Worm (Caenorhabditis elegans): ENCODE results near the gene hrpl-1.

hrpl-1 gene

ce11 chrII:6849308-6849707 is 49.2 kb upstream of the hrpl-1 start (continued):
- no peak for TF ChIP-seq pax-3 (tag; optimal IDR thresholded peaks at IDR 0.05)
- TF ChIP-seq snpc-4 (tag; optimal IDR thresholded peaks at IDR 0.05), result no peak

- no peak for TF ChIP-seq fkh-8 (tag; optimal IDR thresholded peaks at IDR 0.05)
- TF ChIP-seq lin-14 (GFP tag; optimal IDR thresholded peaks at IDR 0.05), result peak; percentile 34
Observed at ce11 chrII:6851938-6852337, 46.6 kb upstream of the hrpl-1 start, which contains the start of gene C04A2.15. Gene C04A2.15 (plus strand): TSS chrII:6852236.

ce11 chrII:6853059-6853466 is 45.5 kb upstream of the hrpl-1 start:
- TF ChIP-seq pqm-1 (tag; optimal IDR thresholded peaks at IDR 0.05) (no peak), nhr-20 (tag; optimal IDR thresholded peaks at IDR 0.05) (peak; percentile 79), irx-1 (tag; optimal IDR thresholded peaks at IDR 0.05) (peak; percentile 50), snpc-4 (tag; optimal IDR thresholded peaks at IDR 0.05) (peak; percentile 44), blmp-1 (tag; optimal IDR thresholded peaks at IDR 0.05) (peak; percentile 18), sup-37 (GFP tag; optimal IDR thresholded peaks at IDR 0.05) (no peak), nhr-71 (tag; optimal IDR thresholded peaks at IDR 0.05) (peak; percentile 79), isw-1 (GFP tag; IDR thresholded peaks at IDR 0.05) (peak; percentile 57), hpl-2 (GFP tag; optimal IDR thresholded peaks at IDR 0.05) (no peak), ztf-11 (tag; optimal IDR thresholded peaks at IDR 0.05) (peak in 1 of 2 experiments; percentile 10), Y116A8C.19 (tag; optimal IDR thresholded peaks at IDR 0.05; ENCODE audit: borderline replicate concordance) (no peak), lin-13 (GFP tag; optimal IDR thresholded peaks at IDR 0.05) (peak; percentile 78), unc-86 (tag; optimal IDR thresholded peaks at IDR 0.05) (peak; percentile 44), nhr-76 (tag; optimal IDR thresholded peaks at IDR 0.05) (no peak), mab-9 (GFP tag; IDR thresholded peaks at IDR 0.05) (peak; percentile 61), nhr-90 (tag; optimal IDR thresholded peaks at IDR 0.05; ENCODE audit: poor library complexity) (peak; percentile 59), ets-5 (GFP tag; IDR thresholded peaks at IDR 0.05) (no peak), nhr-12 (tag; optimal IDR thresholded peaks at IDR 0.05) (no peak), aly-2 (tag; optimal IDR thresholded peaks at IDR 0.05) (peak; percentile 18), egl-13 (tag; optimal IDR thresholded peaks at IDR 0.05) (no peak), jun-1 (tag; optimal IDR thresholded peaks at IDR 0.05) (peak; percentile 65), nhr-237 (tag; optimal IDR thresholded peaks at IDR 0.05) (peak; percentile 27), unc-98 (GFP tag; IDR thresholded peaks at IDR 0.05) (no peak), lin-15B (tag; optimal IDR thresholded peaks at IDR 0.05) (no peak), elt-2 (tag; optimal IDR thresholded peaks at IDR 0.05) (peak; percentile 30), ces-1 (GFP tag; optimal IDR thresholded peaks at IDR 0.05) (no peak), nhr-85 (tag) (no peak), lir-3 (tag; optimal IDR thresholded peaks at IDR 0.05; ENCODE audit: poor library complexity) (peak; percentile 20), nhr-84 (tag; optimal IDR thresholded peaks at IDR 0.05) (no peak), pag-3 (tag; optimal IDR thresholded peaks at IDR 0.05; ENCODE audit: borderline replicate concordance, insufficient read depth) (no peak), mdl-1 (tag; optimal IDR thresholded peaks at IDR 0.05) (peak in 1 of 2 experiments; percentile 75), ceh-63 (GFP tag; optimal IDR thresholded peaks at IDR 0.05) (no peak), lin-35 (GFP tag; optimal IDR thresholded peaks at IDR 0.05) (peak; percentile 35 to 83), efl-3 (GFP tag; optimal IDR thresholded peaks at IDR 0.05) (no peak), C34B4.2 (tag; optimal IDR thresholded peaks at IDR 0.05) (no peak), hlh-4 (tag; optimal IDR thresholded peaks at IDR 0.05) (no peak), ama-1 (optimal IDR thresholded peaks at IDR 0.05) (peak; percentile 51), ceh-82 (tag; optimal IDR thresholded peaks at IDR 0.05) (peak; percentile 58 to 82 (median 69)), fos-1 (tag; optimal IDR thresholded peaks at IDR 0.05) (peak; percentile 44), unc-130 (tag; optimal IDR thresholded peaks at IDR 0.05) (peak; percentile 15), vab-15 (tag; optimal IDR thresholded peaks at IDR 0.05) (peak; percentile 22), grh-1 (GFP tag; IDR thresholded peaks at IDR 0.05) (no peak), unc-30 (tag; optimal IDR thresholded peaks at IDR 0.05) (no peak), fkh-4 (tag; optimal IDR thresholded peaks at IDR 0.05; ENCODE audit: borderline replicate concordance) (no peak), nhr-19 (GFP tag; conservative IDR thresholded peaks at IDR 0.05) (peak; percentile 79), unc-62 (GFP tag; optimal IDR thresholded peaks at IDR 0.05) (no peak)

Measured in whole organism, L1 larva.